Fruit fly (Drosophila melanogaster): ENCODE measurements around the gene CG16790.

Gene CG16790

DNA sequence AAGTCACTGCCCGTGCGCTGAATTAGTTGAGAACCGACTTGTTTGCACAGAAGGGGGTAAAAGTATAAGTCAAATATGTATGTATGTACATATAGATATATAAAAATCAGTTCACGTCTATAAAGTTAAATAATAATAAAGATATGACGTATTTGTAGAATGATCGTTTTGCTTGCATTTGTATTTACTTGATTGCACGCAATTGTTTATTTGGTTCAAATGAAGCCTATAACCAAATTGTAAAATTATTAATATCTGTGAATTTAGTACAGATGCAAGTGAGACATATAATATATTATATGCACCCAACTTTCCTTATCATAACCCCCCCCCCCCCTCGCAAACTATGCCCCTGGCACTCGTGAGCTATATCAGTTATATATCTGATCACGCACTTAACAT is 30.5 kb upstream of the CG16790 start (continued):
- TF ChIP-seq dsx (GFP tag; optimal IDR thresholded peaks at IDR 0.05; ENCODE audit: poor library complexity, severe bottlenecking) (peak; percentile 57), CG9139 (GFP tag; optimal IDR thresholded peaks at IDR 0.05) (peak; percentile 51), salr (GFP tag; optimal IDR thresholded peaks at IDR 0.05) (no peak), Hr4 (GFP tag; optimal IDR thresholded peaks at IDR 0.05) (no peak), spab (GFP tag; optimal IDR thresholded peaks at IDR 0.05) (peak; percentile 39), fd85E (GFP tag; optimal IDR thresholded peaks at IDR 0.05) (no peak), ss (GFP tag; optimal IDR thresholded peaks at IDR 0.05) (peak; percentile 36 to 50), Eip78C (GFP tag) (peak; percentile 84), CG15336 (GFP tag; IDR thresholded peaks at IDR 0.05) (no peak), achi (GFP tag; optimal IDR thresholded peaks at IDR 0.05) (peak; percentile 52), CG10669 (GFP tag; optimal IDR thresholded peaks at IDR 0.05) (peak; percentile 46), CG6276 (GFP tag; optimal IDR thresholded peaks at IDR 0.05) (no peak), OdsH (GFP tag; optimal IDR thresholded peaks at IDR 0.05) (peak; percentile 50), CG6163 (GFP tag; IDR thresholded peaks at IDR 0.05) (peak; percentile 59; the same call in 1 of the 3 replicates)

dm6 chr3R:9598099-9598498 is 28.1 kb upstream of the CG16790 start:
- peak; percentile 54 for TF ChIP-seq CG6808 (GFP tag; optimal IDR thresholded peaks at IDR 0.05)
- TF ChIP-seq CG11762 (GFP tag; optimal IDR thresholded peaks at IDR 0.05; ENCODE audit: insufficient read depth) = peak; percentile 81
- peak; percentile 59 for TF ChIP-seq CG10669 (GFP tag; optimal IDR thresholded peaks at IDR 0.05)
- TF ChIP-seq Sox102F (GFP tag; optimal IDR thresholded peaks at IDR 0.05) = peak; percentile 73
- peak; percentile 64; the same call in 1 of the 2 replicates for TF ChIP-seq CG11294 (GFP tag; IDR thresholded peaks at IDR 0.05)
- peak; percentile 52 for TF ChIP-seq CG1621 (tag; optimal IDR thresholded peaks at IDR 0.05)
- peak; percentile 92 for TF ChIP-seq Lpt (GFP tag; optimal IDR thresholded peaks at IDR 0.05)
- peak; percentile 96 for TF ChIP-seq CG32006 (GFP tag; optimal IDR thresholded peaks at IDR 0.05)
- TF ChIP-seq OdsH (GFP tag; optimal IDR thresholded peaks at IDR 0.05) = peak; percentile 88
- TF ChIP-seq ss (GFP tag; optimal IDR thresholded peaks at IDR 0.05) = peak in 1 of 2 experiments; percentile 31
- TF ChIP-seq Ets96B (tag; optimal IDR thresholded peaks at IDR 0.05) = peak; percentile 67
- peak; percentile 73 for TF ChIP-seq lz (GFP tag; optimal IDR thresholded peaks at IDR 0.05)
- no peak for TF ChIP-seq fkh (GFP tag; optimal IDR thresholded peaks at IDR 0.05)
- TF ChIP-seq Eip75B (GFP tag; optimal IDR thresholded peaks at IDR 0.05) = peak; percentile 83
- no peak for TF ChIP-seq Eip93F (GFP tag; optimal IDR thresholded peaks at IDR 0.05)
- peak; percentile 90 for TF ChIP-seq CG4318 (GFP tag; optimal IDR thresholded peaks at IDR 0.05)
- TF ChIP-seq CG15336 (GFP tag; IDR thresholded peaks at IDR 0.05) = peak; percentile 92
- peak; percentile 64 for TF ChIP-seq spab (GFP tag; optimal IDR thresholded peaks at IDR 0.05)
- TF ChIP-seq CG6276 (GFP tag; optimal IDR thresholded peaks at IDR 0.05) = peak; percentile 87
- TF ChIP-seq CG9139 (GFP tag; optimal IDR thresholded peaks at IDR 0.05) = peak; percentile 14
- peak; percentile 84 for TF ChIP-seq achi (GFP tag; optimal IDR thresholded peaks at IDR 0.05)
- peak; percentile 39 for TF ChIP-seq Hr38 (GFP tag; optimal IDR thresholded peaks at IDR 0.05)
- peak; percentile 81 for TF ChIP-seq esn (GFP tag; optimal IDR thresholded peaks at IDR 0.05)
- peak; percentile 41 for TF ChIP-seq CG16779 (tag; optimal IDR thresholded peaks at IDR 0.05)
- peak; percentile 76 for TF ChIP-seq CG10631 (GFP tag; optimal IDR thresholded peaks at IDR 0.05)
- TF ChIP-seq fd59A (GFP tag; optimal IDR thresholded peaks at IDR 0.05) = peak; percentile 54
- TF ChIP-seq CG8119 (GFP tag; IDR thresholded peaks at IDR 0.05) = peak; percentile 95
- TF ChIP-seq CG8319 (GFP tag; optimal IDR thresholded peaks at IDR 0.05) = peak; percentile 61
- TF ChIP-seq CG6792 (GFP tag; optimal IDR thresholded peaks at IDR 0.05) = peak; percentile 81
- peak; percentile 32 for TF ChIP-seq fd85E (GFP tag; optimal IDR thresholded peaks at IDR 0.05)
- peak; percentile 83 for TF ChIP-seq Hr39 (GFP tag; optimal IDR thresholded peaks at IDR 0.05)
- TF ChIP-seq svp (GFP tag) = no peak
- TF ChIP-seq cyc (GFP tag; optimal IDR thresholded peaks at IDR 0.05) = peak; percentile 77
- peak; percentile 93 for TF ChIP-seq dac (GFP tag; optimal IDR thresholded peaks at IDR 0.05)
- TF ChIP-seq Sox15 (GFP tag; optimal IDR thresholded peaks at IDR 0.05) = peak; percentile 68
- TF ChIP-seq Met (GFP tag; optimal IDR thresholded peaks at IDR 0.05) = peak; percentile 72
- TF ChIP-seq net (GFP tag; optimal IDR thresholded peaks at IDR 0.05) = peak; percentile 85
- TF ChIP-seq CG7368 (GFP tag; optimal IDR thresholded peaks at IDR 0.05) = peak; percentile 75
- peak; percentile 51 for TF ChIP-seq Ets21C (GFP tag; optimal IDR thresholded peaks at IDR 0.05)
- TF ChIP-seq CG6854 (GFP tag; optimal IDR thresholded peaks at IDR 0.05) = peak; percentile 39
- TF ChIP-seq eg (GFP tag; IDR thresholded peaks at IDR 0.05) = peak; percentile 89
- peak; percentile 86 for TF ChIP-seq CG6163 (GFP tag; IDR thresholded peaks at IDR 0.05)
- peak; percentile 49 to 82 for TF ChIP-seq salr (GFP tag; optimal IDR thresholded peaks at IDR 0.05)
- peak; percentile 17 for TF ChIP-seq Blimp-1 (GFP tag; optimal IDR thresholded peaks at IDR 0.05)
- peak; percentile 92 for TF ChIP-seq CG3919 (GFP tag; optimal IDR thresholded peaks at IDR 0.05)

Data from whole organism, prepupa.